Worm (Caenorhabditis elegans) whole organism, L1 larva: ENCODE results near the gene F26G1.11.

Experiments used
- aha-1 ChIP-seq: fragments of 150-350 bp; optimal IDR thresholded peaks from 2 replicates; lab custom pipeline; 2014; ENCODE audit warnings: missing biosample characterization, missing genetic modification characterization
- blmp-1 ChIP-seq: fragments of 150-350 bp; optimal IDR thresholded peaks from 2 replicates; lab custom pipeline; 2014; ENCODE audit warnings: missing biosample characterization, missing genetic modification characterization
- ceh-63 ChIP-seq: fragments of 200-800 bp; sonication (Bioruptor generic); optimal IDR thresholded peaks from 2 replicates; lab custom pipeline; 2018; ENCODE audit warnings: mild to moderate bottlenecking, missing genetic modification characterization, missing compliant biosample characterization
- ceh-82 ChIP-seq, 3 experiments: fragments of 150-350 bp in 1 of 3; sonication (generic microtip) in 2 of 3; optimal IDR thresholded peaks; 2 replicates each; lab custom pipeline; 2014 to 2017; ENCODE audit warnings: missing biosample characterization in 3 of 3, missing genetic modification characterization in 3 of 3
- ceh-90 ChIP-seq: sonication (generic microtip); optimal IDR thresholded peaks from 2 replicates; lab custom pipeline; 2016; ENCODE audit warnings: missing genetic modification characterization, missing compliant biosample characterization
- efl-1 ChIP-seq, 4 experiments: fragments of 150-350 bp; optimal IDR thresholded peaks in 3 of 4; peaks in 1 of 4; 1 replicate in 1 of 4; 2 replicates in 3 of 4; lab custom pipeline; 2014; ENCODE audit warnings: missing biosample characterization in 2 of 4, missing genetic modification characterization in 2 of 4, missing genetic modification reagents in 2 of 4
- elt-3 ChIP-seq, 6 experiments: fragments of 150-350 bp in 1 of 6; sonication (generic microtip); optimal IDR thresholded peaks; 2 replicates each; lab custom pipeline; 2017 to 2018; ENCODE audit warnings: missing biosample characterization in 6 of 6, missing genetic modification characterization in 6 of 6, inconsistent platforms in 1 of 6
- fkh-10 ChIP-seq: sonication (generic microtip); optimal IDR thresholded peaks from 2 replicates; lab custom pipeline; 2017; ENCODE audit warnings: missing biosample characterization, missing genetic modification reagents, missing genetic modification characterization
- fkh-4 ChIP-seq: sonication (generic microtip); optimal IDR thresholded peaks from 2 replicates; lab custom pipeline; 2016; ENCODE audit warnings: missing compliant biosample characterization, missing genetic modification characterization, borderline replicate concordance
- fkh-8 ChIP-seq: sonication (generic microtip); optimal IDR thresholded peaks from 2 replicates; lab custom pipeline; 2016; ENCODE audit warnings: mild to moderate bottlenecking, missing genetic modification characterization, missing compliant biosample characterization
- grh-1 ChIP-seq: fragments of 200-800 bp; sonication (Bioruptor generic); IDR thresholded peaks from 2 replicates; pipeline ENCODE4 v1.3.6; 2022; ENCODE audit warnings: missing genetic modification reagents, missing genetic modification characterization, missing compliant biosample characterization
- hlh-17 ChIP-seq: fragments of 200-800 bp; sonication (Bioruptor generic); optimal IDR thresholded peaks from 2 replicates; lab custom pipeline; 2018; ENCODE audit warnings: missing genetic modification characterization, mild to moderate bottlenecking, missing compliant biosample characterization, moderate library complexity, borderline replicate concordance
- irx-1 ChIP-seq: sonication (generic microtip); optimal IDR thresholded peaks from 2 replicates; lab custom pipeline; 2016; ENCODE audit warnings: missing genetic modification characterization, missing compliant biosample characterization
- isw-1 ChIP-seq: fragments of 200-800 bp; sonication (Bioruptor generic); IDR thresholded peaks from 2 replicates; pipeline ENCODE4 v1.3.6; 2022; ENCODE audit warnings: missing genetic modification characterization, missing compliant biosample characterization
- lin-13 ChIP-seq: fragments of 150-350 bp; optimal IDR thresholded peaks from 2 replicates; lab custom pipeline; 2014; ENCODE audit warnings: missing biosample characterization, missing genetic modification reagents, missing genetic modification characterization
- lin-14 ChIP-seq: fragments of 200-800 bp; sonication (Bioruptor generic); optimal IDR thresholded peaks from 2 replicates; lab custom pipeline; 2018; ENCODE audit warnings: mild to moderate bottlenecking, missing genetic modification characterization, moderate library complexity, missing compliant biosample characterization
- lin-35 ChIP-seq, 2 experiments: fragments of 150-350 bp; optimal IDR thresholded peaks; 2 replicates each; lab custom pipeline; 2014; ENCODE audit warnings: missing biosample characterization in 2 of 2, missing genetic modification characterization in 2 of 2, missing genetic modification reagents in 2 of 2
- lsy-2 ChIP-seq, 2 experiments: fragments of 150-350 bp; optimal IDR thresholded peaks; 2 replicates each; lab custom pipeline; 2014; ENCODE audit warnings: missing biosample characterization in 2 of 2, missing genetic modification characterization in 2 of 2
- mdl-1 ChIP-seq, 2 experiments: fragments of 150-350 bp; optimal IDR thresholded peaks; 2 replicates each; lab custom pipeline; 2014 to 2017; ENCODE audit warnings: missing biosample characterization in 2 of 2, missing genetic modification characterization in 2 of 2, inconsistent platforms in 1 of 2
- mef-2 ChIP-seq: fragments of 150-350 bp; optimal IDR thresholded peaks from 2 replicates; lab custom pipeline; 2014; ENCODE audit warnings: missing biosample characterization, missing genetic modification characterization
- mep-1 ChIP-seq: fragments of 150-350 bp; optimal IDR thresholded peaks from 2 replicates; lab custom pipeline; 2014; ENCODE audit warnings: missing biosample characterization, missing genetic modification characterization
- nhr-11 ChIP-seq: fragments of 150-350 bp; optimal IDR thresholded peaks from 2 replicates; lab custom pipeline; 2014; ENCODE audit warnings: missing biosample characterization, missing genetic modification characterization
- nhr-12 ChIP-seq: sonication (generic microtip); optimal IDR thresholded peaks from 2 replicates; lab custom pipeline; 2017; ENCODE audit warnings: missing biosample characterization, missing genetic modification characterization
- nhr-19 ChIP-seq: fragments of 200-800 bp; sonication (Bioruptor generic); conservative IDR thresholded peaks from 2 replicates; pipeline ENCODE4 v1.3.6; 2022; ENCODE audit warnings: missing genetic modification characterization, missing compliant biosample characterization
- nhr-237 ChIP-seq: fragments of 150-350 bp; optimal IDR thresholded peaks from 2 replicates; lab custom pipeline; 2014; ENCODE audit warnings: missing biosample characterization, missing genetic modification characterization
- nhr-71 ChIP-seq: sonication (generic microtip); optimal IDR thresholded peaks from 2 replicates; lab custom pipeline; 2016; ENCODE audit warnings: mild to moderate bottlenecking, missing genetic modification characterization, moderate library complexity, missing compliant biosample characterization
- nhr-85 ChIP-seq: sonication (generic microtip); peaks from one replicate; lab custom pipeline; 2016; ENCODE audit warnings: missing genetic modification characterization, inconsistent platforms, missing compliant biosample characterization
- nhr-90 ChIP-seq: sonication (generic microtip); optimal IDR thresholded peaks from 2 replicates; lab custom pipeline; 2016; ENCODE audit warnings: mild to moderate bottlenecking, missing genetic modification characterization, missing compliant biosample characterization; ENCODE audit not compliant: poor library complexity
- pag-3 ChIP-seq: sonication (generic microtip); optimal IDR thresholded peaks from 2 replicates; lab custom pipeline; 2017; ENCODE audit warnings: missing genetic modification characterization, mild to moderate bottlenecking, missing compliant biosample characterization, antibody characterized with exemption, borderline replicate concordance; ENCODE audit not compliant: insufficient read depth
- pax-3 ChIP-seq: fragments of 200-800 bp; sonication (Bioruptor generic); optimal IDR thresholded peaks from 2 replicates; lab custom pipeline; 2018; ENCODE audit warnings: mild to moderate bottlenecking, missing genetic modification characterization, moderate library complexity, missing compliant biosample characterization
- rnt-1 ChIP-seq: sonication (generic microtip); optimal IDR thresholded peaks from 2 replicates; lab custom pipeline; 2016; ENCODE audit warnings: mild to moderate bottlenecking, missing genetic modification characterization, moderate library complexity, missing compliant biosample characterization
- skn-1 ChIP-seq: fragments of 150-350 bp; optimal IDR thresholded peaks from 2 replicates; lab custom pipeline; 2014; ENCODE audit warnings: missing biosample characterization, missing genetic modification characterization
- snpc-4 ChIP-seq: fragments of 150-350 bp; optimal IDR thresholded peaks from 2 replicates; lab custom pipeline; 2014; ENCODE audit warnings: missing biosample characterization, missing genetic modification characterization
- snu-23 ChIP-seq: sonication (generic microtip); optimal IDR thresholded peaks from 2 replicates; lab custom pipeline; 2016; ENCODE audit warnings: missing genetic modification characterization, missing compliant biosample characterization
- sox-4 ChIP-seq: sonication (generic microtip); optimal IDR thresholded peaks from 2 replicates; lab custom pipeline; 2016; ENCODE audit warnings: missing genetic modification characterization, missing compliant biosample characterization
- sptf-1 ChIP-seq: fragments of 150-350 bp; optimal IDR thresholded peaks from 2 replicates; lab custom pipeline; 2014; ENCODE audit warnings: missing biosample characterization, missing genetic modification characterization
- swsn-7 ChIP-seq: sonication (generic microtip); optimal IDR thresholded peaks from 2 replicates; lab custom pipeline; 2016; ENCODE audit warnings: missing genetic modification characterization, missing compliant biosample characterization
- tbx-2 ChIP-seq: sonication (generic microtip); optimal IDR thresholded peaks from 2 replicates; lab custom pipeline; 2016; ENCODE audit warnings: missing genetic modification characterization, missing compliant biosample characterization
- tlp-1 ChIP-seq: fragments of 150-350 bp; optimal IDR thresholded peaks from 2 replicates; lab custom pipeline; 2014; ENCODE audit warnings: missing biosample characterization, missing genetic modification characterization
- unc-130 ChIP-seq: fragments of 150-350 bp; optimal IDR thresholded peaks from 2 replicates; lab custom pipeline; 2017; ENCODE audit warnings: missing biosample characterization, missing genetic modification characterization, inconsistent platforms
- unc-86 ChIP-seq: sonication (generic microtip); optimal IDR thresholded peaks from 2 replicates; lab custom pipeline; 2016; ENCODE audit warnings: missing genetic modification characterization, missing compliant biosample characterization
- vab-15 ChIP-seq: sonication (generic microtip); optimal IDR thresholded peaks from 2 replicates; lab custom pipeline; 2017; ENCODE audit warnings: missing genotype, mild to moderate bottlenecking, missing genetic modification characterization, missing compliant biosample characterization
- ztf-11 ChIP-seq, 2 experiments: sonication (generic microtip); optimal IDR thresholded peaks; 2 replicates each; lab custom pipeline; 2016 to 2017; ENCODE audit warnings: missing genetic modification characterization in 2 of 2, missing biosample characterization in 1 of 2, missing compliant biosample characterization in 1 of 2

Gene F26G1.11

DNA sequence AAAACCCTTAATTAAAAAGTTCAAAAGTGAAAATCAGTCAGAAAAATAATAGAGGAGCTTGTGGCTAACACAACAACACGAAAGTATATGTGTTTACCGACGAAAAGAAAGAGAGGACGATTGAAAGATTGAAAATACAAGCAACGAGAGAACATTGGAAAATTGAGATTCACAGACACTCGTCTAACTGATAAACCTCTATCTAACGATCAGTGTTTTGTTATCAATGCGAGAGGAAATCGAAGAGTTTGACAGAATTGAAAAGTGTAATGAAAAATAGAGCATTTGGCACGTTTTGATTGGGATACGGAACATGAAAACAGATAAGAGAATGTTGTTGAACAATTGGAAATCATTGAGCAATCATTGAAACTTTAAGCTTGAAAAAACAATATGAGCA is 48.2 kb upstream of the F26G1.11 start (continued):
- peak in 1 of 2 experiments; percentile 38 for TF ChIP-seq lsy-2 (tag; optimal IDR thresholded peaks at IDR 0.05; lab: Kevin White, UChicago)
- no peak for TF ChIP-seq lin-13 (GFP tag; lab: Kevin White, UChicago)
- no peak for TF ChIP-seq nhr-19 (GFP tag; lab: Robert Waterston, UW)
- TF ChIP-seq fkh-4 (tag; lab: Kevin White, UChicago): no peak
- TF ChIP-seq nhr-85 (tag; lab: Kevin White, UChicago): no peak

DNA sequence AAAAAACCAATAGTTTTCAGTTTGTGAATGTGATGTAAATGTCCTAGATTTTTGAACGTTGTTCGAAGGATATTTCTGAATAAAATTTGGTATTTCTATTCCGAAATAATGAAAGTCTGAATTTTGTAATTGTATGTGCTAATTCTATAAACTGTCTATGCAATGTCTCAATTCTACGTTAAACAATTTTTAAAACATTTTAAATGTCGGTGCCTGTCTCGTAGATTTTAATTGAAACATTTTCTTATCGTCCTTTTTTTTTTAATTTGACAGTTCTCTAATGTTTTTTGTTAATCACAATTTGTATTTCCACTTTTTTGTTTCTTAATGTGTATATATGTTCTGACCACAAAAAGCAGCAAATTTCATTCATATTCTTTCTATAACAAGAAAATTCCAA is 47.2 kb upstream of the F26G1.11 start, which contains the start of gene F41C3.7:
Gene F41C3.7, plus strand, starts transcription at position 301 of the 400 bp plus-strand sequence.
- TF ChIP-seq nhr-85 (tag; lab: Kevin White, UChicago) (no peak), fkh-8 (tag; lab: Kevin White, UChicago) (no peak), tbx-2 (tag; lab: Kevin White, UChicago) (no peak), lin-13 (GFP tag; lab: Kevin White, UChicago) (no peak), skn-1 (no peak), tlp-1 (tag; lab: Kevin White, UChicago) (no peak), ceh-82 (tag; optimal IDR thresholded peaks at IDR 0.05; lab: Kevin White, UChicago) (no peak), sox-4 (tag; lab: Kevin White, UChicago) (no peak), lsy-2 (tag; optimal IDR thresholded peaks at IDR 0.05; lab: Kevin White, UChicago) (no peak), nhr-90 (no peak), snpc-4 (tag; lab: Kevin White, UChicago) (no peak), nhr-11 (tag; lab: Kevin White, UChicago) (no peak), ztf-11 (tag; optimal IDR thresholded peaks at IDR 0.05; lab: Kevin White, UChicago) (no peak), unc-130 (no peak), elt-3 (tag; optimal IDR thresholded peaks at IDR 0.05; lab: Kevin White, UChicago) (no peak), vab-15 (tag; lab: Kevin White, UChicago) (no peak)

DNA sequence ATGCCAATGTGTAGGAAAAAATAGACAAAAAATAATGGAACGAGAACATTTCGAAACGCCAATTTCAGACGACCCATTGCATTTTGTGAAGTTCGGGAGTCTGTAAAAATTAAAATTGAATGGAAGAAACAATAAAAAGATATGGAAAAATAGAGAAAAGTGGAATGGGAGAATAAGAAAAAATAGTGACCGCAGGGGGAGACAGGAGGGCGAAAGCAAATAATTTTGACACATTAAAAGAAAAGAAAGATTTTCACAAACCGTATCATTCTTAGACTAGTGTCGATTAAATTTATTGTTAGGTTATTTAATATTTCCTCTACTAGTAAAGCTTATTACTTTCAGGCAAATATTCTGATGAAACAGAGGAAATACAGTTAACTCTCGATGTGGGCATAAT is 43.1 kb upstream of the F26G1.11 start, which contains the start of gene F41C3.11:
Gene F41C3.11, minus strand, starts transcription at position 101 of the 400 bp plus-strand sequence.
- TF ChIP-seq blmp-1 (peak; percentile 25), aha-1 (tag; lab: Kevin White, UChicago) (no peak)
- TF ChIP-seq, all 84 proteins: peak for 1

DNA sequence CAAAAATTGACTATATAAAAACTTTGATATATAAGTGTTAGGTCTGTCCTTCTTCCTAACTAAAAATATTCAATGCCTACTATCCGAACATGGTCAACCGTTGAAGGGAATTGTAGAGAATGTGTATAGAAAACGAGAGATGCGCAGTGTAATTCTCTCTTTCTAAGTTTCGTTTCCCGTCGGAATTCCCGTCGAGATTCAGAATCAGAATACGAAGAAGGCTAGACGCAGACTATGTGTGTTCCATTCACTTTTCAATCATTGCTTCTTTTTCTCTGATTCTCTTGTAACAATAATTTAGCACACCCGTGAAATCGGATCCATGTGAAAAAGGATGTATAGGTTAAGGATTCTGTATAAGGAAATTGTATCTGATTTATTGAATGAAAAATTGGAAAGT is 42.5 kb upstream of the F26G1.11 start:
- TF ChIP-seq pag-3 (tag; lab: Kevin White, UChicago): no peak
- peak in 1 of 2 experiments; percentile 11 for TF ChIP-seq lsy-2 (tag; optimal IDR thresholded peaks at IDR 0.05; lab: Kevin White, UChicago)
- no peak for TF ChIP-seq sptf-1 (tag; lab: Kevin White, UChicago)
- TF ChIP-seq aha-1 (tag; lab: Kevin White, UChicago): no peak
- peak; percentile 65 for TF ChIP-seq lin-14 (GFP tag; lab: Kevin White, UChicago)
- TF ChIP-seq mef-2: no peak
- TF ChIP-seq irx-1: no peak
- no peak for TF ChIP-seq hlh-17 (GFP tag; lab: Kevin White, UChicago)
- TF ChIP-seq blmp-1: peak; percentile 100
- TF ChIP-seq unc-86 (tag; lab: Kevin White, UChicago): no peak
- TF ChIP-seq nhr-11 (tag; lab: Kevin White, UChicago): no peak
- no peak for TF ChIP-seq fkh-10 (GFP tag; lab: Kevin White, UChicago)
- no peak for TF ChIP-seq ceh-90 (tag; lab: Kevin White, UChicago)
- TF ChIP-seq swsn-7: no peak
- TF ChIP-seq pax-3 (tag; lab: Kevin White, UChicago): no peak
- TF ChIP-seq mdl-1 (tag; optimal IDR thresholded peaks at IDR 0.05; lab: Kevin White, UChicago): no peak
- TF ChIP-seq nhr-85 (tag; lab: Kevin White, UChicago): peak; percentile 54
- TF ChIP-seq lin-35 (GFP tag; optimal IDR thresholded peaks at IDR 0.05; lab: Kevin White, UChicago): no peak
- no peak for TF ChIP-seq tbx-2 (tag; lab: Kevin White, UChicago)

DNA sequence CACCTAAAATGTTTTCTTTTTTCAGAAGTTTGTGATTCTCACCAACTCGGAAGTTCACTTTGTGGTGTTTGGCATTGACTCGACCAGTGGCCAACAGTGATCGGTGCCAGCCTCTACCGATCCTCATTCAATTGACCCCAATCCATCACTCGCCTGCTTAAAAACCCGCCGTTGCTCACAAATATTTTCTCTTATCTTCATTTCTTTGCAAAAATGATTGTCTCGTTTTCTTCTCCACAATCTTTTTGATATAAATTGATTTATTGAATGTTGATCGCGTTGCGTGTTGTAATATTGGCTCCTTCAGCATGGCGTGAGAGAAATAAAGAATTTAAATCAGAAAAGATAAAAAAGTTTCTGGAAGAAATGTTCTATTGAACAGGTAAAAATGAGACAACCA is 40.4 kb upstream of the F26G1.11 start:
- TF ChIP-seq nhr-85 (tag; lab: Kevin White, UChicago): no peak
- TF ChIP-seq snu-23: peak; percentile 19
- no peak for TF ChIP-seq snpc-4 (tag; lab: Kevin White, UChicago)
- no peak for TF ChIP-seq lin-13 (GFP tag; lab: Kevin White, UChicago)
- TF ChIP-seq nhr-71: peak; percentile 65
- no peak for TF ChIP-seq ceh-63
- TF ChIP-seq rnt-1 (tag; lab: Kevin White, UChicago): peak; percentile 38
- no peak for TF ChIP-seq isw-1
- TF ChIP-seq nhr-237 (tag; lab: Kevin White, UChicago): no peak
- TF ChIP-seq pag-3 (tag; lab: Kevin White, UChicago): peak; percentile 58
- TF ChIP-seq grh-1 (GFP tag; lab: Robert Waterston, UW): no peak
- no peak for TF ChIP-seq mep-1
- TF ChIP-seq lsy-2 (tag; optimal IDR thresholded peaks at IDR 0.05; lab: Kevin White, UChicago): peak; percentile 19 to 20
- no peak for TF ChIP-seq nhr-12 (tag; lab: Kevin White, UChicago)
- peak; percentile 60 for TF ChIP-seq lin-14 (GFP tag; lab: Kevin White, UChicago)
- TF ChIP-seq efl-1 (optimal IDR thresholded peaks at IDR 0.05; lab: Kevin White, UChicago): peak in 1 of 2 experiments; percentile 12
- peak in 1 of 2 experiments; percentile 82 for TF ChIP-seq efl-1 (GFP tag; optimal IDR thresholded peaks at IDR 0.05 in 1 of 2; lab: Kevin White, UChicago)
